Worm (Caenorhabditis elegans): Measurements from ENCODE around the gene clec-213.

DNA sequence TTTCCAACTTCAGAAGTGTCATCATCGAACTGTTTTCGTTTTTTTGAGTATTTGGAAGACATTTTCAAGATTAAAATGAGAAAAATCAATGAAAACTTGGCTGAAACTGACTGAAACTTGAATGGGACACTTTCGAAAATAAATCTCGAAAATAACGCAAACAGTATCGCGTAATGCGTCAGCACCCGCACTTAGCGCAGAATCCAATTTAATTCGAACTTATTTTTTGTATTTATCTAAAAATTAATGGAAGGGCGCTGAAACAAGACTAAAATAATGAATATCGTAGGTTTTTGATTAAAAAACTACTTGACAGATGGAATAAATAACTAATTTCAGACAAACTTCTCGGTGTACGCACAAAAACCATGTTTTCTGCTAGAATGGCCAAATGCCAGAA is 29.4 kb upstream of the clec-213 start, which contains the start of the genes snu-66 and ints-9:
- TF ChIP-seq W03F9.2 (tag; optimal IDR thresholded peaks at IDR 0.05) = no peak
- TF ChIP-seq him-1 (tag; optimal IDR thresholded peaks at IDR 0.05) = no peak
